Worm (Caenorhabditis elegans): ENCODE results near the gene spe-42.

DNA sequence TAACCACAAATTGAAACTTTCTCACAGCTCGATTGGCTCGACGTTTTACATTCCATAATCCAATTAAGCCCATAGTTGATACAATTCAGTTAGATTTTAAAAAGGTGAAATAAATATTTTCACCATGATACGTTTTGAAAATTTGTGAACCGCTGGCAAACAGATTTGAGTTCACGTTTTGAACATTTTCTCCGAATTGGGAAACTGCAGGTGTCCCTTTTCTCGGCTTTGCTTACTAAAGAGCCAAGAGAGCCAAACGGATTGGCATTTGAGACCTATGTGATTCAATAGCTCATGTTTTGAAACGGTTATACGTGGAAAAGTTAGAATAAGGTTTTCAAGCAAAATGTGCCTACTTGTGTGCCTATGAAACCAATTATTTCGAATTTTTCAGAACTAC, at the start of gene spe-42:
- no peak for TF ChIP-seq ama-1 (optimal IDR thresholded peaks at IDR 0.05)
- no peak for TF ChIP-seq aly-1 (tag; optimal IDR thresholded peaks at IDR 0.05)
- no peak for TF ChIP-seq tbx-11 (GFP tag; IDR thresholded peaks at IDR 0.05)
- TF ChIP-seq hmbx-1 (tag; optimal IDR thresholded peaks at IDR 0.05): no peak
- no peak for TF ChIP-seq flt-1 (GFP tag; IDR thresholded peaks at IDR 0.05)
- no peak for TF ChIP-seq F13C5.2 (tag; optimal IDR thresholded peaks at IDR 0.05)
- no peak for TF ChIP-seq hmg-4 (GFP tag; optimal IDR thresholded peaks at IDR 0.05)
- no peak for TF ChIP-seq ceh-13 (GFP tag; optimal IDR thresholded peaks at IDR 0.05)
- TF ChIP-seq tbx-37 (GFP tag; conservative IDR thresholded peaks at IDR 0.05): no peak
- TF ChIP-seq ceh-36 (tag; optimal IDR thresholded peaks at IDR 0.05): no peak
- no peak for TF ChIP-seq B0310.2 (tag; optimal IDR thresholded peaks at IDR 0.05)

Data from whole organism, early embryonic.